Worm (Caenorhabditis elegans) whole organism, midembryonic: ENCODE measurements around the gene C46C2.3.

Experiments
- T22C8.4 ChIP-seq: fragments of 200-800 bp; sonication (Bioruptor generic); IDR thresholded peaks from 2 replicates; pipeline ENCODE4 v1.3.6; 2022; ENCODE audit warnings: missing genetic modification characterization, missing compliant biosample characterization
- cog-1 ChIP-seq: sonication (generic microtip); optimal IDR thresholded peaks from 2 replicates; lab custom pipeline; 2016; ENCODE audit warnings: missing genetic modification characterization, missing compliant biosample characterization
- flt-1 ChIP-seq: fragments of 200-800 bp; sonication (Bioruptor generic); IDR thresholded peaks from 2 replicates; pipeline ENCODE4 v1.3.6; 2022; ENCODE audit warnings: missing genetic modification characterization, missing compliant biosample characterization
- klf-2 ChIP-seq: fragments of 200-800 bp; sonication (Bioruptor generic); conservative IDR thresholded peaks from 2 replicates; pipeline ENCODE4 v1.3.6; 2022; ENCODE audit warnings: missing genetic modification reagents, missing genetic modification characterization, missing compliant biosample characterization
- ref-1 ChIP-seq: fragments of 200-800 bp; sonication (Bioruptor generic); conservative IDR thresholded peaks from 2 replicates; pipeline ENCODE4 v1.3.6; 2022; ENCODE audit warnings: missing genetic modification reagents, missing genetic modification characterization, missing compliant biosample characterization
- tab-1 ChIP-seq: fragments of 200-800 bp; sonication (Bioruptor generic); IDR thresholded peaks from 2 replicates; pipeline ENCODE4 v1.3.6; 2022; ENCODE audit warnings: missing genetic modification characterization, missing compliant biosample characterization
- ztf-29 ChIP-seq: fragments of 200-800 bp; sonication (Bioruptor generic); IDR thresholded peaks from 2 replicates; pipeline ENCODE4 v1.3.6; 2022; ENCODE audit warnings: missing genetic modification reagents, missing genetic modification characterization, missing compliant biosample characterization

DNA sequence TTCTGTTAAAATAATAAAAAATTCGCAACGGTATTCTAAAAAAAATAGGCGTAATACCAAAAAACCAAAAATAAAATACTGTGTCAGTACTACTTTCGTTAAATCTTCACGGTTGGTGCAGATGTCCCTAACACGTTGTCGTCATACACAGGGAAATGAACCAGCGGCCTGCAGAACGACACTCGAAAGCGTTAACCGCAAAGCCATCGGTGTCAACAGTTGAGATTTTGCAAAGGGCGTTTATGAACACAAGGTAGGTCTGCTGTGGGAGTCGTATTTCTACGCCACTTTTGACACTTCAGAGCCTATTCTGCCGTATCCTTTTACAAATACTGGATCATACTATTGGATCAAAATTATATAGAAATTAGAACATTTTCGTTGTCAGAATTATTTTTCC lies 33.7 kb upstream of the C46C2.3 start:
- TF ChIP-seq ref-1 (GFP tag; lab: Robert Waterston, UW) (peak; percentile 90), flt-1 (peak; percentile 96), ztf-29 (GFP tag; lab: Robert Waterston, UW) (peak; percentile 91), T22C8.4 (GFP tag; lab: Robert Waterston, UW) (peak; percentile 91), tab-1 (GFP tag; lab: Robert Waterston, UW) (peak; percentile 96), cog-1 (tag; lab: Kevin White, UChicago) (peak; percentile 94), klf-2 (peak; percentile 90)
